Worm (Caenorhabditis elegans): Measurements from ENCODE around the gene srj-4.
"Not testable (repeated sequence)": the region's sequence is repeated elsewhere in the genome, so short reads cannot be mapped to it uniquely, and the experiment has no call there.

srj-4 gene

DNA sequence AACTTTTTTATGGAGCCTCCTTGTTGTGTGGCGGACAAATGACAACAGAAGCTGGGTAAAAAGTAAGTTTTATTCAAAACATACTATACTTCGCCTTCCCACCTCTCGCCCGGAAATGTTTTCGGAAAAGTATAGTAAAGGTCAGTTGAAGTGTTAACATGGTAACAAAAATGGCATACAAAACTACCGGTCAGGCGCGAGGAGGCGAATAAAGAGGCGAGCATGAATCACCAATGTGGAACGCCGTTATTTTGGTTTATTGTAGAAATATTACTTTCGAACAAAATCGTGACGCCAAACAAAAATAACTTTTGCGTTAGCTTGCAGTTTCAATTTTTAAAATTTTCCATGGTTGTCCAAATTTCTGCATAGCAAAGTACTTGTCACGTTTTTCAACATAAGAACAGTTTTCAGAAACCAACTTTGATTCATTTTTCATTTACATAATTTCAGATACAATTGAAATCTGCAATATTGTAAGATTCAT, 45.4 kb upstream of the srj-4 start, which contains the start of gene C13C4.8:
TSS of gene C13C4.8 (plus strand) at position 437 of the 487 bp plus-strand sequence.
- TF ChIP-seq lin-35 (GFP tag; optimal IDR thresholded peaks at IDR 0.05) = no peak

DNA sequence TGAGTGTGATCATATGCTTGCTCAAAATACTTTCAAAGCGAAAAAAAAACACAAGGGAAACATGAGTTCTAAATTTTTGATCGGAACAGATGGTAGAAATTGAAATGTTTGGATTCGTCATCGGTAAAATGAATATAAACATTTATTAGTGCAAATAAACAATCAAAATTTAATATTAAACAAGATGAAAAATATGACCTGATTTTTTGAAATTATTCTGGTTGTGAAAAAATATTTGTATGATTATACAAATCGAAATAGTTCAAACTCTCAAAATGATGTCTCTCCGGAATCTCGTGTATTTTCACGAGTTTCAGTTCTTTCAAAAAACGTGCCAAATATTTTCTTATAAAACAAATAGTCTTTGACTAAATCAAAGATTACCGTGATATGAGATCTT, 42.6 kb upstream of the srj-4 start, which contains the start of gene C13C4.7:
TSS of gene C13C4.7 (minus strand) at position 101 of the 400 bp plus-strand sequence.
- no peak for TF ChIP-seq atf-7 (tag; optimal IDR thresholded peaks at IDR 0.05)
- TF ChIP-seq mcd-1 (GFP tag; IDR thresholded peaks at IDR 0.05) = no peak
- TF ChIP-seq xnd-1 (tag; optimal IDR thresholded peaks at IDR 0.05) = no peak
- TF ChIP-seq F23B12.7 (tag; optimal IDR thresholded peaks at IDR 0.05; ENCODE audit: insufficient read depth) = no peak
- no peak for TF ChIP-seq nfya-2 (GFP tag; IDR thresholded peaks at IDR 0.05)

DNA sequence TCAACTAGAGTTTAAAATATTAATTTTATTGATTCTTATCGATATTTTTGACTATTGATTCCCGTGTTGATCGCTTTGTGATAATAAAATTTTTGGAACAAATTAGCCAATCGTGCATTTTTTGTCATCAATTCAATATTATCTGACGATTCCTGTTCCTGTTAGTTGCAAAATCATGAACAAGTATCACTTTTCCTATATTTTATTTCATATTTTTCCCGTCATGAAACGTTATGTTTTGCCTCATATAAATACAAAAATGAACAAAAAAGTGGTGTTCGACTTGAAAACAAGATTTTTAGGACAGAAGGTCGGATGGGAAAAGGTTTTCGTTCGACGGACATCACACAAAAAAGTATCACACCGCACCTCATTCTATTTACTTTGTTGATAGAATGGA, 41.7 kb upstream of the srj-4 start, which contains the start of gene C13C4.6:
TSS of gene C13C4.6 (plus strand) at position 301 of the 400 bp plus-strand sequence.
- TF ChIP-seq lag-1 (GFP tag; IDR thresholded peaks at IDR 0.05) (no peak), T26A5.8 (tag; optimal IDR thresholded peaks at IDR 0.05) (no peak), cebp-2 (GFP tag; IDR thresholded peaks at IDR 0.05) (no peak), F55B11.4 (tag; optimal IDR thresholded peaks at IDR 0.05; ENCODE audit: borderline replicate concordance, insufficient read depth) (no peak), B0035.1 (tag; optimal IDR thresholded peaks at IDR 0.05) (no peak), snpc-1.3 (tag; optimal IDR thresholded peaks at IDR 0.05; ENCODE audit: insufficient read depth) (no peak), bed-1 (GFP tag; IDR thresholded peaks at IDR 0.05) (no peak), Y53F4B.3 (GFP tag; IDR thresholded peaks at IDR 0.05) (no peak)

DNA sequence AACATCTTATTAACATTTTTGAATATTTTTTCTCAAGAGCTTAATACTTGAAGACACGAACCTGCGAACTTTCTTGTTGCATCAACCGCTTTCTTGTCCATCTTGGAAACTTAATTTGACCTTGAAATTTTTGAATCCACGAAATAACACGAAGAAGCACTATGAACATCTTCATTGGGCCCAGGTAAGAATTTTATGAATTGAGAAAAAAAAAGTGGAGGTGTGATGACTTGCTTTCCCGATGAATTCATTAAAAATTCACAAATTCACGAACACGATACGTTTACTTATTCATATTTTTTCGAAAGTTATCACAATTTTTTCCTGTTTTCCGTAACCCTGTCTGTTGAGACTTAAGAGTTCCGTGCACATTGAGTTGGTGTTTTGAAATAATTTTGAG, 32.3 kb upstream of the srj-4 start, which contains the start of gene C27A7.6:
TSS of gene C27A7.6 (minus strand) at position 101 of the 400 bp plus-strand sequence.
- TF ChIP-seq C06A6.2 (GFP tag; conservative IDR thresholded peaks at IDR 0.05); ceh-79 (tag; optimal IDR thresholded peaks at IDR 0.05); Y53F4B.3 (GFP tag; IDR thresholded peaks at IDR 0.05): not testable (repeated sequence)

DNA sequence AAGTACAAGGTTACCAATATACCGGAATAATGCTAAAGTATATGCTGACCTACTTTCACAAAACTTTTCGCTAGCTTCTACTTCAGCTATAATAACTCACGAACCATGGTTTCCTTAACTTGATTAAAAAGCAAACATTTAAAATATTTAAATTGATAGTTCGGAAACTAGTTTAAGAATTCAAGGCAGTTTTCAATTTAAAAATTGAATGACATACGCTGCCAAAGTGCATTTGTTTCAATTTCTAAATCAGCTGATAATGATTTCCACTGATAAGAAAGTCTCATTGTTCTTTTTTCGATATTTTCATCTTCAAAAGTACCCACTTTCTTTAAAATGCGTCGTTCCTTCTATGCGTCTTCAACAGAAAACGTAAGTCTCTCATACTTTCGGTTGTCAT, 31.8 kb upstream of the srj-4 start, which contains the start of gene enpp-1:
TSS of gene enpp-1 (plus strand) at position 301 of the 400 bp plus-strand sequence.
- not testable (repeated sequence) for TF ChIP-seq madf-6 (GFP tag; IDR thresholded peaks at IDR 0.05); lir-1 (GFP tag; conservative IDR thresholded peaks at IDR 0.05); xnd-1 (tag; optimal IDR thresholded peaks at IDR 0.05)

DNA sequence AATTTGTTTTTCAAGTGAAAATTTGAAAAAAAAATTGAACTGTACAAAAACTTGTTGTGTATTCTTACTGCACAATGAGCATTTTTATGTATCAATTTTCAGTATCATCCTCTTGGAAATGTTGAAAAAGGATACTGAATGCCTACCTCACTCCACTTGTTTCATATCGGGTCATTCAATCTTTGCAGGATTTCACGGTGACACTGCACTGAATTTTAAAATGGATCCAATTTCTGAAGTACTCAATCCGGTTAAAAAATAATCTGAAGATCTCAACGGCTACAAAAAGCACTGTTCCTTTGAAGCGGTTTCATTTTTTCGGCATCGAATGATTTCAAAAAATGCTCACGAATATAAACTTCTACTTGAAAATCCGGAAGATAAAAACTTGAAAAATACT, 25.1 kb upstream of the srj-4 start:
- TF ChIP-seq ceh-40 (GFP tag; IDR thresholded peaks at IDR 0.05) = no peak

DNA sequence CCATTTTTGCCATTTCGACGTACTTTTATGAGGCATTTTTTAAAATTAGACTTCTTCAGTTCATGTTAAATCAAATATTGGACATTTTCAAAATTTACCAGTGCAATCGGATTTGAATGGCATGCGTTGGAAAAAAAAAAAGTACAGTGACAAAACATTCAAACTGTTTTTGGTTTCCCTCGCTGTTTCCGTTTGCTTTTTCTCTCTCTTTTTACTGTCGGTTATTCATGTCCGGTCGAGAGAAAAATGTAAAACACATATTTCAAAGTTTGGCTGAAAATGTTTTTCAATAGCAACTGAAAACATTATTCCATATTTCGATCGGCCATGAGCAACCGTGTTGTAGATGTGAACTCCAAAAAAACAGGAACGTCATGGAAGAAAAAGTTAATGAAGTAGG, 22.4 kb upstream of the srj-4 start, which contains the start of gene C27A7.3:
TSS of gene C27A7.3 (plus strand) at position 301 of the 400 bp plus-strand sequence.
- TF ChIP-seq attf-5 (GFP tag; optimal IDR thresholded peaks at IDR 0.05) (no peak), nhr-179 (tag; optimal IDR thresholded peaks at IDR 0.05) (no peak), pbrm-1 (GFP tag; IDR thresholded peaks at IDR 0.05) (no peak), nfya-2 (GFP tag; IDR thresholded peaks at IDR 0.05) (no peak), nfyb-1 (GFP tag; IDR thresholded peaks at IDR 0.05) (no peak), egl-44 (GFP tag; IDR thresholded peaks at IDR 0.05) (no peak), rpc-1 (optimal IDR thresholded peaks at IDR 0.05) (no peak), rpc-1 (tag; optimal IDR thresholded peaks at IDR 0.05) (no peak), mes-4 (tag; optimal IDR thresholded peaks at IDR 0.05) (no peak), C17E4.6 (GFP tag; IDR thresholded peaks at IDR 0.05) (no peak), Y95B8A.8 (GFP tag; IDR thresholded peaks at IDR 0.05) (no peak), nhr-90 (tag; optimal IDR thresholded peaks at IDR 0.05) (no peak), athp-1 (tag; optimal IDR thresholded peaks at IDR 0.05) (no peak), ceh-40 (GFP tag; IDR thresholded peaks at IDR 0.05) (no peak), ztf-22 (GFP tag; optimal IDR thresholded peaks at IDR 0.05) (no peak), mcd-1 (GFP tag; IDR thresholded peaks at IDR 0.05) (no peak), cebp-1 (GFP tag; IDR thresholded peaks at IDR 0.05) (no peak), cebp-1 (tag; optimal IDR thresholded peaks at IDR 0.05) (no peak), madf-10 (tag; optimal IDR thresholded peaks at IDR 0.05) (no peak), lsy-27 (tag; optimal IDR thresholded peaks at IDR 0.05; ENCODE audit: borderline replicate concordance, insufficient read depth) (no peak), K11D2.4 (GFP tag; IDR thresholded peaks at IDR 0.05) (no peak)
